Fruit fly (Drosophila melanogaster) whole organism, embryonic: ENCODE data around the gene Vha16-3.

Source experiments
- Asciz ChIP-seq: fragments of 200-800 bp; sonication (Bioruptor generic); optimal IDR thresholded peaks from 2 replicates; lab custom pipeline; 2017; ENCODE audit warnings: missing biosample characterization, mild to moderate bottlenecking, missing genetic modification characterization, missing genetic modification reagents
- CG10267 ChIP-seq: fragments of 200-800 bp; sonication (Bioruptor generic); optimal IDR thresholded peaks from 2 replicates; lab custom pipeline; 2018; ENCODE audit warnings: missing biosample characterization, mild to moderate bottlenecking, missing genetic modification characterization, moderate library complexity
- CG10979 ChIP-seq: fragments of 200-800 bp; sonication (Bioruptor generic); optimal IDR thresholded peaks from 2 replicates; lab custom pipeline; 2018; ENCODE audit warnings: missing biosample characterization, mild to moderate bottlenecking, missing genetic modification characterization, moderate library complexity
- CG11504 ChIP-seq: fragments of 200-800 bp; sonication (Bioruptor generic); optimal IDR thresholded peaks from 3 replicates; lab custom pipeline; 2019; ENCODE audit warnings: missing biosample characterization, mild to moderate bottlenecking, missing genetic modification characterization, moderate library complexity
- CG12769 ChIP-seq: fragments of 200-800 bp; sonication (Bioruptor generic); optimal IDR thresholded peaks from 2 replicates; lab custom pipeline; 2019; ENCODE audit warnings: missing biosample characterization, mild to moderate bottlenecking, missing genetic modification characterization, moderate library complexity
- CG14014 ChIP-seq: fragments of 200-800 bp; sonication (Bioruptor generic); IDR thresholded peaks from 2 replicates; pipeline ENCODE4 v1.3.6; 2022; ENCODE audit warnings: missing biosample characterization, missing genetic modification characterization
- CG14667 ChIP-seq: fragments of 200-800 bp; sonication (Bioruptor generic); IDR thresholded peaks from 2 replicates; pipeline ENCODE4 v1.3.6; 2022; ENCODE audit warnings: missing biosample characterization, missing genetic modification characterization
- CG15479 ChIP-seq: fragments of 200-800 bp; sonication (Bioruptor generic); optimal IDR thresholded peaks from 3 replicates; lab custom pipeline; 2019; ENCODE audit warnings: missing biosample characterization, mild to moderate bottlenecking, missing genetic modification characterization, moderate library complexity
- CG17361 ChIP-seq: fragments of 200-800 bp; sonication (Bioruptor generic); IDR thresholded peaks from 3 replicates; pipeline ENCODE4 v1.3.6; 2022; ENCODE audit warnings: missing biosample characterization, missing genetic modification characterization
- CG17612 ChIP-seq: fragments of 200-800 bp; sonication (Bioruptor generic); IDR thresholded peaks from 2 replicates; pipeline ENCODE4 v1.3.6; 2022; ENCODE audit warnings: missing biosample characterization, missing genetic modification characterization
- CG17829 ChIP-seq: fragments of 200-800 bp; optimal IDR thresholded peaks from 2 replicates; lab custom pipeline; 2019; ENCODE audit warnings: missing biosample characterization, mild to moderate bottlenecking, missing genetic modification characterization, moderate library complexity
- CG18262 ChIP-seq: fragments of 200-800 bp; optimal IDR thresholded peaks from 3 replicates; lab custom pipeline; 2019; ENCODE audit warnings: missing biosample characterization, mild to moderate bottlenecking, missing genetic modification characterization, moderate library complexity
- CG18476 ChIP-seq: fragments of 200-800 bp; sonication (Bioruptor generic); optimal IDR thresholded peaks from 2 replicates; lab custom pipeline; 2016; ENCODE audit warnings: missing biosample characterization, mild to moderate bottlenecking, missing genetic modification characterization
- CG2678 ChIP-seq: fragments of 200-800 bp; sonication (Bioruptor generic); optimal IDR thresholded peaks from 3 replicates; lab custom pipeline; 2019; ENCODE audit warnings: missing biosample characterization, mild to moderate bottlenecking, missing genetic modification characterization, moderate library complexity
- CG2712 ChIP-seq: fragments of 200-800 bp; optimal IDR thresholded peaks from 3 replicates; lab custom pipeline; 2019; ENCODE audit warnings: missing biosample characterization, mild to moderate bottlenecking, missing genetic modification characterization, moderate library complexity
- CG2889 ChIP-seq: fragments of 200-800 bp; sonication (Bioruptor generic); IDR thresholded peaks from 3 replicates; pipeline ENCODE4 v1.3.6; 2022; ENCODE audit warnings: missing biosample characterization, missing genetic modification characterization
- CG4424 ChIP-seq: fragments of 200-800 bp; sonication (Bioruptor generic); optimal IDR thresholded peaks from 3 replicates; lab custom pipeline; 2016; ENCODE audit warnings: missing biosample characterization, missing genetic modification characterization
- CG6689 ChIP-seq: fragments of 200-800 bp; sonication (Bioruptor generic); IDR thresholded peaks from 2 replicates; pipeline ENCODE4 v1.3.6; 2022; ENCODE audit warnings: missing biosample characterization, missing genetic modification characterization
- CG6765 ChIP-seq: fragments of 200-800 bp; sonication (Bioruptor generic); optimal IDR thresholded peaks from 3 replicates; lab custom pipeline; 2017; ENCODE audit warnings: missing biosample characterization, mild to moderate bottlenecking, missing genetic modification characterization
- CG6813 ChIP-seq: fragments of 200-800 bp; sonication (Bioruptor generic); optimal IDR thresholded peaks from 2 replicates; lab custom pipeline; 2017; ENCODE audit warnings: missing biosample characterization, missing genetic modification characterization, mild to moderate bottlenecking, moderate library complexity, missing genetic modification reagents
- CG7839 ChIP-seq: fragments of 200-800 bp; sonication (Bioruptor generic); optimal IDR thresholded peaks from 3 replicates; lab custom pipeline; 2018; ENCODE audit warnings: missing biosample characterization, mild to moderate bottlenecking, missing genetic modification characterization, moderate library complexity
- D ChIP-seq, 2 experiments: fragments of 200-800 bp in 1 of 2; fragments of >200 bp in 1 of 2; sonication (Bioruptor generic) in 1 of 2; optimal IDR thresholded peaks; 2 replicates in 1 of 2; 3 replicates in 1 of 2; lab custom pipeline; 2017; ENCODE audit warnings: mild to moderate bottlenecking in 1 of 2, missing biosample characterization in 1 of 2, missing genetic modification characterization in 1 of 2, missing genetic modification reagents in 1 of 2
- MBD-R2 ChIP-seq: fragments of 200-800 bp; sonication (Bioruptor generic); IDR thresholded peaks from 2 replicates; pipeline ENCODE4 v1.3.6; 2022; ENCODE audit warnings: missing biosample characterization, missing genetic modification characterization
- Mrtf ChIP-seq: fragments of 200-800 bp; sonication (Bioruptor generic); IDR thresholded peaks from 3 replicates; pipeline ENCODE4 v1.3.6; 2022; ENCODE audit warnings: missing biosample characterization, missing genetic modification characterization
- Sox100B ChIP-seq: fragments of 200-800 bp; sonication (Bioruptor generic); optimal IDR thresholded peaks from 3 replicates; lab custom pipeline; 2018; ENCODE audit warnings: missing biosample characterization, mild to moderate bottlenecking, missing genetic modification characterization
- Tbp ChIP-seq: fragments of >200 bp; optimal IDR thresholded peaks from 2 replicates; lab custom pipeline; 2018; ENCODE audit warnings: missing biosample characterization, missing genetic modification characterization
- Xbp1 ChIP-seq: fragments of 200-800 bp; sonication (Bioruptor generic); optimal IDR thresholded peaks from 3 replicates; lab custom pipeline; 2016; ENCODE audit warnings: missing biosample characterization, mild to moderate bottlenecking, missing genetic modification characterization
- Xrp1 ChIP-seq: fragments of 200-800 bp; sonication (Bioruptor generic); IDR thresholded peaks from 2 replicates; pipeline ENCODE4 v1.3.6; 2022; ENCODE audit warnings: missing biosample characterization, missing genetic modification characterization
- al ChIP-seq: fragments of 200-800 bp; sonication (Bioruptor generic); IDR thresholded peaks from 2 replicates; pipeline ENCODE4 v1.3.6; 2022; ENCODE audit warnings: missing biosample characterization, missing genetic modification characterization
- ara ChIP-seq: fragments of 200-800 bp; sonication (Bioruptor generic); IDR thresholded peaks from 2 replicates; pipeline ENCODE4 v1.3.6; 2022; ENCODE audit warnings: missing biosample characterization, missing genetic modification characterization
- ato ChIP-seq: fragments of 200-800 bp; sonication (Bioruptor generic); IDR thresholded peaks from 2 replicates; pipeline ENCODE4 v1.3.6; 2022; ENCODE audit warnings: missing biosample characterization, missing genetic modification characterization; ENCODE audit not compliant: partially characterized antibody
- bsh ChIP-seq, 2 experiments: fragments of 200-800 bp; sonication (Bioruptor generic); optimal IDR thresholded peaks; 2 replicates each; lab custom pipeline; 2017 to 2018; ENCODE audit warnings: mild to moderate bottlenecking in 2 of 2, missing biosample characterization in 2 of 2, missing genetic modification characterization in 2 of 2, moderate library complexity in 1 of 2
- croc ChIP-seq: fragments of 200-800 bp; sonication (Bioruptor generic); conservative IDR thresholded peaks from 3 replicates; pipeline ENCODE4 v1.3.6; 2022; ENCODE audit warnings: missing biosample characterization, missing genetic modification characterization
- dm ChIP-seq: fragments of 200-800 bp; sonication (Bioruptor generic); optimal IDR thresholded peaks from 3 replicates; lab custom pipeline; 2016; ENCODE audit warnings: missing biosample characterization, missing genetic modification characterization
- gcm2 ChIP-seq: fragments of 200-800 bp; sonication (Bioruptor generic); optimal IDR thresholded peaks from 2 replicates; lab custom pipeline; 2016; ENCODE audit warnings: missing biosample characterization, missing genetic modification characterization
- gem ChIP-seq: fragments of 200-800 bp; sonication (Bioruptor generic); optimal IDR thresholded peaks from 2 replicates; lab custom pipeline; 2019; ENCODE audit warnings: missing biosample characterization, mild to moderate bottlenecking, missing genetic modification characterization, moderate library complexity
- ham ChIP-seq: fragments of 200-800 bp; sonication (Bioruptor generic); IDR thresholded peaks from 2 replicates; pipeline ENCODE4 v1.3.6; 2022; ENCODE audit warnings: missing biosample characterization, missing genetic modification characterization
- hkb ChIP-seq, 2 experiments: fragments of 200-800 bp in 1 of 2; fragments of >200 bp in 1 of 2; sonication (Bioruptor generic) in 1 of 2; IDR thresholded peaks in 1 of 2; optimal IDR thresholded peaks in 1 of 2; 2 replicates each; pipeline versions ENCODE4 v1.3.6 to Lab custom; 2017 to 2022; ENCODE audit warnings: missing biosample characterization in 1 of 2, missing genetic modification characterization in 1 of 2
- nmo ChIP-seq: fragments of 200-800 bp; sonication (Bioruptor generic); optimal IDR thresholded peaks from 2 replicates; lab custom pipeline; 2018; ENCODE audit warnings: missing biosample characterization, mild to moderate bottlenecking, missing genetic modification characterization, moderate library complexity
- phol ChIP-seq: fragments of 200-800 bp; sonication (Bioruptor generic); optimal IDR thresholded peaks from 3 replicates; lab custom pipeline; 2018; ENCODE audit warnings: missing biosample characterization, mild to moderate bottlenecking, missing genetic modification characterization, moderate library complexity
- prd ChIP-seq, 3 experiments: fragments of >200 bp in 2 of 3; fragments of 200-800 bp in 1 of 3; sonication (Bioruptor generic) in 1 of 3; optimal IDR thresholded peaks in 2 of 3; IDR thresholded peaks in 1 of 3; 2 replicates in 2 of 3; 3 replicates in 1 of 3; pipeline versions ENCODE4 v1.3.6 to Lab custom; 2017 to 2022; ENCODE audit warnings: missing biosample characterization in 1 of 3, missing genetic modification characterization in 1 of 3
- row ChIP-seq: fragments of 200-800 bp; sonication (Bioruptor generic); IDR thresholded peaks from 3 replicates; pipeline ENCODE4 v1.3.6; 2022; ENCODE audit warnings: missing biosample characterization, missing genetic modification characterization
- schlank ChIP-seq: fragments of 200-800 bp; sonication (Bioruptor generic); optimal IDR thresholded peaks from 2 replicates; lab custom pipeline; 2018; ENCODE audit warnings: missing biosample characterization, mild to moderate bottlenecking, missing genetic modification characterization
- sens ChIP-seq: fragments of 200-800 bp; sonication (Bioruptor generic); peaks from one replicate; lab custom pipeline; 2016; ENCODE audit warnings: missing biosample characterization, missing genetic modification characterization
- sens-2 ChIP-seq: fragments of 200-800 bp; sonication (Bioruptor generic); IDR thresholded peaks from 2 replicates; pipeline ENCODE4 v1.3.6; 2022; ENCODE audit warnings: missing biosample characterization, missing genetic modification characterization
- trem ChIP-seq: fragments of 200-800 bp; optimal IDR thresholded peaks from 3 replicates; lab custom pipeline; 2019; ENCODE audit warnings: missing biosample characterization, mild to moderate bottlenecking, missing genetic modification characterization, moderate library complexity
- vvl ChIP-seq: fragments of 200-800 bp; sonication (Bioruptor generic); IDR thresholded peaks from 2 replicates; pipeline ENCODE4 v1.3.6; 2022; ENCODE audit warnings: missing biosample characterization, missing genetic modification characterization

The Vha16-3 gene

DNA sequence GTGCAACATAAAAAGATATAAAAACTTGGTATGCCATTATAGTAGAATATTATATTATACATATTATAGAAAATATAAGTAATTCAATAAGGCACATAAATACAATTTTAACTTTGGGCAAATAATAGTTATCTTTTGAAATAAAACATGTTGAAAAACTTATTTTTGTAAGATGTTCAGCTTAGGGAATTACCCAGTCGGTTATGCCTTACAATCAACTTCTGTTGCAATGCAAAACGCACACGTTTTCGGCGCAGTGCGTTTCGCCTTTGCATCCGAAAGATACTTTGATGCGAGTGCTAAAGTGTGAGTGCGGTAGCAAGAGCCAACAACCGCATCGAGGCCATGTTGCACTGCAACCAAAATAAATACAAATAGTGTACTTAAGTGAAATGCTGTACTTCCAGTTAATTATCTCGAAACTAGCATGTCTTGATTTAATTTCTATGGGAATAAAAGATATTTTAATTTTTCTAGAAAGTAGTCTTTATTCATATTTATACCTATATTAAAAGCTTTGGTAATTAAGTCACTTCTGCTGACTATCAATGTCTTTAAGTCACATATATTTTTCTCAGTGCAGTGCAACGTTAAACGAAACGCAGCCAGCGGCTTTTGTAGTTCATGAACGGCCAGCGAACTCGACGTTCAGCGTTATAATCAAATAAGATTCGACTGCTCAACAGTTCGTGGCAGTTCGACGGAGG lies 25.9 kb upstream of the Vha16-3 start (continued):
- TF ChIP-seq Tbp (GFP tag; lab: Kevin White, UChicago) (no peak), ham (GFP tag; lab: Robert Waterston, UW) (no peak), ato (GFP tag; lab: Robert Waterston, UW) (no peak), CG6765 (GFP tag; lab: Kevin White, UChicago) (no peak), D (optimal IDR thresholded peaks at IDR 0.05; lab: Kevin White, UChicago) (no peak), D (GFP tag; optimal IDR thresholded peaks at IDR 0.05; lab: Kevin White, UChicago) (peak; percentile 25), nmo (GFP tag; lab: Kevin White, UChicago) (peak; percentile 32), Mrtf (GFP tag; lab: Robert Waterston, UW) (no peak), CG18262 (peak; percentile 46), CG17612 (GFP tag; lab: Robert Waterston, UW) (no peak), gem (tag; lab: Kevin White, UChicago) (peak; percentile 22), phol (tag; lab: Kevin White, UChicago) (peak; percentile 46), sens (GFP tag; lab: Kevin White, UChicago) (peak; percentile 81), CG6689 (GFP tag; lab: Robert Waterston, UW) (0 out of 2 replicates have a peak, but pooled peaks have one; percentile 17), vvl (0 out of 2 replicates have a peak, but pooled peaks have one; percentile 28), Xbp1 (GFP tag; lab: Kevin White, UChicago) (no peak), CG2678 (tag; lab: Kevin White, UChicago) (peak; percentile 17), CG14667 (GFP tag; lab: Robert Waterston, UW) (no peak), MBD-R2 (GFP tag; lab: Robert Waterston, UW) (no peak), trem (tag; lab: Kevin White, UChicago) (peak; percentile 8), gcm2 (no peak), prd (optimal IDR thresholded peaks at IDR 0.05; lab: Kevin White, UChicago) (no peak), prd (GFP tag; IDR thresholded peaks at IDR 0.05; lab: Robert Waterston, UW) (peak; percentile 45; the same call in 2 of the 3 replicates), CG2889 (GFP tag; lab: Robert Waterston, UW) (no peak), CG12769 (tag; lab: Kevin White, UChicago) (no peak), CG17829 (tag; lab: Kevin White, UChicago) (peak; percentile 29), CG2712 (tag; lab: Kevin White, UChicago) (peak; percentile 57), croc (GFP tag; lab: Robert Waterston, UW) (peak; percentile 29; the same call in 1 of the 3 replicates), row (GFP tag; lab: Robert Waterston, UW) (peak; percentile 26; the same call in 1 of the 3 replicates), CG4424 (GFP tag; lab: Kevin White, UChicago) (peak; percentile 40), CG11504 (tag; lab: Kevin White, UChicago) (peak; percentile 46), Sox100B (GFP tag; lab: Kevin White, UChicago) (peak; percentile 46), al (GFP tag; lab: Robert Waterston, UW) (no peak), dm (GFP tag; lab: Kevin White, UChicago) (no peak), CG15479 (GFP tag; lab: Kevin White, UChicago) (no peak), Xrp1 (GFP tag; lab: Robert Waterston, UW) (peak; percentile 35; the same call in 1 of the 2 replicates), sens-2 (0 out of 2 replicates have a peak, but pooled peaks have one; percentile 13), ara (0 out of 2 replicates have a peak, but pooled peaks have one; percentile 21), CG14014 (GFP tag; lab: Robert Waterston, UW) (no peak), CG18476 (GFP tag; lab: Kevin White, UChicago) (no peak), CG17361 (GFP tag; lab: Robert Waterston, UW) (peak; percentile 46; the same call in 1 of the 3 replicates), schlank (no peak), CG10267 (tag; lab: Kevin White, UChicago) (peak; percentile 2), bsh (GFP tag; optimal IDR thresholded peaks at IDR 0.05; lab: Kevin White, UChicago) (peak in 1 of 2 experiments; percentile 36), Asciz (GFP tag; lab: Kevin White, UChicago) (peak; percentile 32), CG10979 (tag; lab: Kevin White, UChicago) (peak; percentile 55), CG7839 (peak; percentile 10), CG6813 (peak; percentile 4), hkb (optimal IDR thresholded peaks at IDR 0.05; lab: Kevin White, UChicago) (no peak), hkb (GFP tag; IDR thresholded peaks at IDR 0.05; lab: Robert Waterston, UW) (0 out of 2 replicates have a peak, but pooled peaks have one; percentile 12)
